Worm (Caenorhabditis elegans): Measurements from ENCODE around the gene T25E12.16.

- TF ChIP-seq fax-1 (tag; optimal IDR thresholded peaks at IDR 0.05) (no peak), hlh-13 (GFP tag; optimal IDR thresholded peaks at IDR 0.05) (no peak), pha-4 (tag; optimal IDR thresholded peaks at IDR 0.05) (no peak), madf-2 (tag; optimal IDR thresholded peaks at IDR 0.05) (no peak), ceh-45 (GFP tag; IDR thresholded peaks at IDR 0.05) (no peak), elt-2 (tag; optimal IDR thresholded peaks at IDR 0.05) (no peak), fkh-10 (GFP tag; optimal IDR thresholded peaks at IDR 0.05) (no peak), npax-4 (tag; optimal IDR thresholded peaks at IDR 0.05) (no peak), ceh-34 (tag; optimal IDR thresholded peaks at IDR 0.05) (no peak)
These were observed 36.4 kb downstream of the T25E12.16 start, which contains the start of gene srw-41 for ce11 chrV:16697178-16697577.

Measured in whole organism, late embryonic.